Worm (Caenorhabditis elegans) whole organism, young adult: ENCODE results near the gene W08F4.1.

Source experiments
- Y79H2A.3 ChIP-seq: fragments of 200-800 bp; sonication (Bioruptor generic); conservative IDR thresholded peaks from 2 replicates; pipeline ENCODE4 v1.3.6; 2022; ENCODE audit warnings: missing genetic modification reagents, missing genetic modification characterization, missing compliant biosample characterization
- die-1 ChIP-seq: sonication (generic microtip); optimal IDR thresholded peaks from 2 replicates; lab custom pipeline; 2016; ENCODE audit warnings: missing genotype, mild to moderate bottlenecking, missing genetic modification characterization, missing compliant biosample characterization
- madf-8 ChIP-seq: fragments of 200-800 bp; sonication (Bioruptor generic); conservative IDR thresholded peaks from 2 replicates; pipeline ENCODE4 v1.3.6; 2022; ENCODE audit warnings: missing genetic modification reagents, missing genetic modification characterization, missing compliant biosample characterization
- snpc-4 ChIP-seq, 5 experiments: fragments of 150-350 bp in 1 of 5; sonication (generic microtip) in 4 of 5; optimal IDR thresholded peaks; 2 replicates each; lab custom pipeline; 2014 to 2018; ENCODE audit warnings: missing genetic modification characterization in 5 of 5, missing biosample characterization in 3 of 5, antibody characterized with exemption in 2 of 5, mild to moderate bottlenecking in 2 of 5, missing compliant biosample characterization in 2 of 5, missing genotype in 2 of 5, moderate library complexity in 2 of 5, missing genetic modification reagents in 1 of 5
- tbx-9 ChIP-seq: sonication (generic microtip); optimal IDR thresholded peaks from 2 replicates; lab custom pipeline; 2016; ENCODE audit warnings: borderline replicate concordance, missing genetic modification characterization, inconsistent platforms, missing compliant biosample characterization

ce11 chrII:581983-582382 is 11.3 kb upstream of the W08F4.1 start:
- TF ChIP-seq madf-8 (GFP tag; lab: Robert Waterston, UW) (no peak), snpc-4 (GFP tag; optimal IDR thresholded peaks at IDR 0.05; lab: Kevin White, UChicago) (no peak), snpc-4 (tag; optimal IDR thresholded peaks at IDR 0.05; lab: Kevin White, UChicago) (peak in 1 of 4 experiments; percentile 23), Y79H2A.3 (0 out of 2 replicates have a peak, but pooled peaks have one; percentile 7), die-1 (no peak), tbx-9 (tag; lab: Kevin White, UChicago) (no peak)
